Worm (Caenorhabditis elegans) whole organism, mixed stage, embryonic: Measurements from ENCODE around the gene F20D6.1.

ENCODE experiments used
- ceh-43 ChIP-seq: fragments of 200-800 bp; sonication (Bioruptor generic); optimal IDR thresholded peaks from 2 replicates; lab custom pipeline; 2018; ENCODE audit warnings: mild to moderate bottlenecking, missing genetic modification characterization, moderate library complexity, missing compliant biosample characterization
- ces-1 ChIP-seq: fragments of 150-350 bp; optimal IDR thresholded peaks from 2 replicates; lab custom pipeline; 2014; ENCODE audit warnings: missing biosample characterization, missing genetic modification reagents, missing genetic modification characterization
- elt-3 ChIP-seq: fragments of 150-350 bp; optimal IDR thresholded peaks from 2 replicates; lab custom pipeline; 2014; ENCODE audit warnings: missing biosample characterization, missing genetic modification characterization
- nhr-12 ChIP-seq: fragments of 150-350 bp; optimal IDR thresholded peaks from 2 replicates; lab custom pipeline; 2014; ENCODE audit warnings: missing biosample characterization, missing genetic modification characterization
- nhr-237 ChIP-seq: fragments of 150-350 bp; optimal IDR thresholded peaks from 2 replicates; lab custom pipeline; 2014; ENCODE audit warnings: missing biosample characterization, missing genetic modification characterization
- nhr-28 ChIP-seq: fragments of 150-350 bp; optimal IDR thresholded peaks from 2 replicates; lab custom pipeline; 2014; ENCODE audit warnings: missing biosample characterization, missing genetic modification characterization
- pha-4 ChIP-seq: fragments of 150-350 bp; optimal IDR thresholded peaks from 2 replicates; lab custom pipeline; 2018; ENCODE audit warnings: missing biosample characterization, missing genetic modification reagents, missing genetic modification characterization
- sem-2 ChIP-seq: fragments of 200-800 bp; sonication (Bioruptor generic); optimal IDR thresholded peaks from 2 replicates; lab custom pipeline; 2018; ENCODE audit warnings: mild to moderate bottlenecking, missing genetic modification characterization, missing compliant biosample characterization
- sptf-1 ChIP-seq: sonication (generic microtip); optimal IDR thresholded peaks from 2 replicates; lab custom pipeline; 2017; ENCODE audit warnings: mild to moderate bottlenecking, missing genetic modification characterization, moderate library complexity, missing compliant biosample characterization
- tbx-8 ChIP-seq: fragments of 200-800 bp; sonication (Bioruptor generic); optimal IDR thresholded peaks from 2 replicates; lab custom pipeline; 2018; ENCODE audit warnings: mild to moderate bottlenecking, missing genetic modification characterization, moderate library complexity, missing compliant biosample characterization
- unc-62 ChIP-seq: fragments of 150-350 bp; optimal IDR thresholded peaks from 2 replicates; lab custom pipeline; 2014; ENCODE audit warnings: missing biosample characterization, missing genetic modification reagents, missing genetic modification characterization

DNA sequence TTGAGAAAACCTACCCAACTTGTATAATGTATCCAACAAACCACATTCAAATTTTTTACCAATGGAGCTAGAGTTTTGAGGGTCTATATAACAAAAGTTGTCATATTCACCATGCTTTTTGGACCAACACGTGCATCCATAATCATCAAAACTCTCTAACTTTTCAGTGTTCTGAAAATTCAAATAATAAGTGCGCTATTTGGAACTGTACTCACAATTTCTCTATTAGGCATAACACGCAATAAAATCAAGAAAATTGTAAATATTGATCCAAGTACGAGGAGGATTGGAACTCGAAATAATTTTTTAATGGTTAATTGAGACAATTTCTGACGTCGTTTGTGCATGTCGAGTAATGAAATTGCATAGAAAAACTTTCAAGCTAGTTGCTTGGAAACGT is 49.4 kb downstream of the F20D6.1 start, which contains the start of gene C16D9.3:
- TF ChIP-seq sptf-1 (tag; lab: Kevin White, UChicago) (no peak), nhr-237 (tag; lab: Kevin White, UChicago) (no peak), nhr-12 (no peak), unc-62 (no peak), sem-2 (no peak), nhr-28 (tag; lab: Kevin White, UChicago) (no peak), pha-4 (tag; lab: Kevin White, UChicago) (no peak), tbx-8 (no peak), ces-1 (no peak), ceh-43 (GFP tag; lab: Kevin White, UChicago) (no peak), elt-3 (no peak)
